Worm (Caenorhabditis elegans) whole organism, early embryonic: ENCODE data around the gene F54F7.6.

Experiments
- B0310.2 ChIP-seq: sonication (generic microtip); optimal IDR thresholded peaks from 2 replicates; lab custom pipeline; 2016; ENCODE audit warnings: mild to moderate bottlenecking, missing genetic modification characterization, missing compliant biosample characterization
- F13C5.2 ChIP-seq: sonication (generic microtip); optimal IDR thresholded peaks from 2 replicates; lab custom pipeline; 2017; ENCODE audit warnings: mild to moderate bottlenecking, missing genetic modification characterization, inconsistent platforms, missing compliant biosample characterization
- aly-1 ChIP-seq: sonication (generic microtip); optimal IDR thresholded peaks from 2 replicates; lab custom pipeline; 2016; ENCODE audit warnings: missing genetic modification characterization, missing compliant biosample characterization
- ama-1 ChIP-seq: fragments of 150-350 bp; optimal IDR thresholded peaks from 2 replicates; lab custom pipeline; 2014
- ceh-13 ChIP-seq: fragments of 200-800 bp; sonication (Bioruptor generic); optimal IDR thresholded peaks from 2 replicates; lab custom pipeline; 2018; ENCODE audit warnings: mild to moderate bottlenecking, missing genetic modification characterization, missing compliant biosample characterization
- ceh-36 ChIP-seq: sonication (generic microtip); optimal IDR thresholded peaks from 2 replicates; lab custom pipeline; 2016; ENCODE audit warnings: missing genetic modification characterization, inconsistent platforms, missing compliant biosample characterization
- ets-7 ChIP-seq: sonication (generic microtip); optimal IDR thresholded peaks from 2 replicates; lab custom pipeline; 2016; ENCODE audit warnings: missing genotype, missing genetic modification characterization, missing compliant biosample characterization
- flt-1 ChIP-seq: fragments of 200-800 bp; sonication (Bioruptor generic); IDR thresholded peaks from 2 replicates; pipeline ENCODE4 v1.3.6; 2022; ENCODE audit warnings: missing genetic modification characterization, missing compliant biosample characterization
- hmbx-1 ChIP-seq: sonication (generic microtip); optimal IDR thresholded peaks from 2 replicates; lab custom pipeline; 2016; ENCODE audit warnings: mild to moderate bottlenecking, missing genetic modification characterization, missing compliant biosample characterization
- hmg-4 ChIP-seq: fragments of 200-800 bp; sonication (Bioruptor generic); optimal IDR thresholded peaks from 2 replicates; lab custom pipeline; 2018; ENCODE audit warnings: mild to moderate bottlenecking, missing genetic modification characterization, missing compliant biosample characterization
- hnd-1 ChIP-seq: sonication (generic microtip); optimal IDR thresholded peaks from 2 replicates; lab custom pipeline; 2016; ENCODE audit warnings: missing genetic modification characterization, missing compliant biosample characterization
- pes-1 ChIP-seq: fragments of 200-800 bp; sonication (Bioruptor generic); IDR thresholded peaks from 2 replicates; pipeline ENCODE4 v1.3.6; 2022; ENCODE audit warnings: missing genetic modification reagents, missing genetic modification characterization, missing compliant biosample characterization
- scrt-1 ChIP-seq: fragments of 200-800 bp; sonication (Bioruptor generic); IDR thresholded peaks from 2 replicates; pipeline ENCODE4 v1.3.6; 2022; ENCODE audit warnings: missing genetic modification characterization, missing compliant biosample characterization
- sea-1 ChIP-seq: fragments of 200-800 bp; sonication (Bioruptor generic); conservative IDR thresholded peaks from 2 replicates; pipeline ENCODE4 v1.3.6; 2022; ENCODE audit warnings: missing genetic modification characterization, missing compliant biosample characterization
- tbx-11 ChIP-seq: fragments of 200-800 bp; sonication (Bioruptor generic); IDR thresholded peaks from 2 replicates; pipeline ENCODE4 v1.3.6; 2022; ENCODE audit warnings: missing genetic modification characterization, missing compliant biosample characterization
- tbx-37 ChIP-seq: fragments of 200-800 bp; sonication (Bioruptor generic); conservative IDR thresholded peaks from 2 replicates; pipeline ENCODE4 v1.3.6; 2022; ENCODE audit warnings: missing genetic modification reagents, missing genetic modification characterization, missing compliant biosample characterization
- tra-4 ChIP-seq: sonication (generic microtip); optimal IDR thresholded peaks from 2 replicates; lab custom pipeline; 2017; ENCODE audit warnings: missing genetic modification characterization, missing compliant biosample characterization

F54F7.6 gene

DNA sequence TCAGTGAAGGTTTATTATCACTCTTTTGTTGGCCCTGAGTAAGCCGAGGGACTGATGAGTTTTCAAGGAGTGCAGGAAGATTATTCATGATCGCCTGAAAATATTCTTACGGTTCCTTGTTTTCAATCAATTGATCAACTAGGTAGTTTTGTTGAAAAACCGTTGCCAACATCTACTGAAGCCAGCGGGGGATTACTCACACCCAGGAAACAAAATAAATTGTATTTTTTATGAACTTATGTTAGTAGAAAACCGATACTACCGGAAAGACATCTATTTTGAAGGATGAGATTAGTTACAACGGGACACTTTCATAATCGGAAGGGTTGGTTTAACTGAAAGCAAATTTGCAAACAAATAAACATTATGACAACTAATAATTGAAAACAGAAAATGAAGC is 12.9 kb downstream of the F54F7.6 start, which contains the start of gene Y62H9A.2:
Gene Y62H9A.2, minus strand, starts transcription at position 101 of the 400 bp plus-strand sequence.
- TF ChIP-seq hmg-4 (no peak), F13C5.2 (tag; lab: Kevin White, UChicago) (no peak), aly-1 (tag; lab: Kevin White, UChicago) (no peak), ama-1 (no peak), tbx-11 (no peak), ceh-36 (no peak), ceh-13 (GFP tag; lab: Kevin White, UChicago) (no peak), hnd-1 (tag; lab: Kevin White, UChicago) (no peak)

DNA sequence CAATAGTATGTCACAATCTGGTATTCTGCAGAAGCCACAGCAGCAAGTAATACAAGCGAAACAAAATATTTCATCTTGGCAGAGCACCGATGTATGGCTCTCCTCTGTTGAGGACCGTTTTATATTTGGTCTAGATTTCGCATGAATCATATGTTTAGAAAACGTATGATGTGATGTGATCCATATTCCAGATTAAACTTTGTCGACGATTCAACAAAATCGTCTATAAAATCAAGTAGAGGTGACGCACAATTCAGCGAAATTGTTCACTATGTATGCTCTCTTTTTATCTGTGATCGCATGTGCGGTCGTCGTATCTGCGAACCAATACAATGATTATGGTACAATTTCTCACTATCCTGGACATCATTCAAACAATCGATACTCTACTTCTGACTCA is 14.7 kb downstream of the F54F7.6 start, which contains the start of the genes Y62H9A.3 and Y62H9A.4:
Gene Y62H9A.3, minus strand, starts transcription at position 101 of the 400 bp plus-strand sequence.
Gene Y62H9A.4, plus strand, starts transcription at position 256 of the 400 bp plus-strand sequence.
- no peak for TF ChIP-seq sea-1 (GFP tag; lab: Robert Waterston, UW)

DNA sequence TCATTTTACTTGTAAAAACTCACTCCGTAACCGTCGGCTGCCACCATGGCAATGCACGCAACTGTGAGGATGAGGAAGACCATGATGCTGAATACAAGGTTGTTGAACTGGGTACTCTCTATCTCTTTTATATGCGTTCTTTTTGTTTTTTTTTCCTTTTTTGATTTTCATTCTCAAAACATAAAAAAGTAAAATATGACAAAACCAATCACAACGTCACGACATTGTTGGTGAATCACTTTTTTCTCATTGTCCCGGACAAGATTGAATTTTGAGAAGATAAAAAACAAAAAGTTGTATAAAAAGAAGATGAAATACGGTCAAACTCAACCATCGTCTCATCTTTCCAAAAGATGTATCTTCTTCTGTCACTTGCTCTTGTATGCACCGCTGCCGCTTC is 17.6 kb downstream of the F54F7.6 start, which contains the start of the genes Y62H9A.5 and ule-5:
Gene Y62H9A.5, minus strand, starts transcription at position 101 of the 400 bp plus-strand sequence.
Gene ule-5, plus strand, starts transcription at position 328 of the 400 bp plus-strand sequence.
- TF ChIP-seq scrt-1 (GFP tag; lab: Robert Waterston, UW) (no peak), B0310.2 (tag; lab: Kevin White, UChicago) (no peak), hnd-1 (tag; lab: Kevin White, UChicago) (no peak), ama-1 (no peak), ceh-13 (GFP tag; lab: Kevin White, UChicago) (no peak), ceh-36 (no peak), F13C5.2 (tag; lab: Kevin White, UChicago) (no peak), aly-1 (tag; lab: Kevin White, UChicago) (no peak), sea-1 (GFP tag; lab: Robert Waterston, UW) (no peak), tbx-37 (GFP tag; lab: Robert Waterston, UW) (no peak), flt-1 (GFP tag; lab: Robert Waterston, UW) (no peak), hmg-4 (no peak), hmbx-1 (no peak), ets-7 (no peak), pes-1 (GFP tag; lab: Robert Waterston, UW) (no peak), tra-4 (no peak), tbx-11 (no peak)

DNA sequence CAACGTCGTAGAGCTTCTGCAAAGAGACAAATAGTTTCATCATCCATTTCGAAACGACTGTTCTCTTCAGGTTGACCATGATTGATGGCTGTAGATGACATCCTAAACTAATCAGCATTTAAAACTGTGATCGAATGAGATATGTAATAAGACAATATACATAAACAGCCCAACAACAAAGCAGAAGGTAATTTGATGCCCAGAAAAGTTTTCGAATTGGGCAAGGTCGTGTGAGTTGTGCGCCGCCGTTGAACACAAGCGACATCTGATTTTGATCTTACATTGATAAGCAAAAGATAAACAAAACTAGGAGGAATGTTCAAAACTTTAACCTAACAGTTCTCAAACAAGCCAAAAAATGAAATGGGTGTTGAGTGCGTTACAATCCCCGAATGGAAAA is 20.4 kb downstream of the F54F7.6 start, which contains the start of gene Y62H9A.7:
Gene Y62H9A.7, minus strand, starts transcription at position 101 of the 400 bp plus-strand sequence.
- TF ChIP-seq hmbx-1 (no peak), tra-4 (no peak)

DNA sequence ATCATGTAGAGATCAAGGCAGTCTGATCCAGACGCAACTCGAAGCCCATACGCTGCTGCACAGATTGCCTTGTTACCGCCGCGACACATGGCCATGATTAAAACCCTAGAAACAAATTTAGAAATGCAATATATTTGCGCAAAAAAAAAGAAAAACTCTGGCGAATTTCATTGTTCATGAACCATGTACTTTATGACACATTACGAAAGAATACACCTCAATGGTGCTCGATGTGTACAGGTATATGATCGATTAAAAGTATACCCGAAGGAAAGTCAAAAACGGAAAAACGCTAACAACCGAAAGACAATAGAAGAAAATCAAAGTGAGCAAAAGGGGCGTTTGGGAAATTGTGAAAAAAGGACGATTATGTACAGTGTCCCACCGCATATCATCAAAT is 27.1 kb downstream of the F54F7.6 start, which contains the start of gene Y62H9A.8:
Gene Y62H9A.8, minus strand, starts transcription at position 101 of the 400 bp plus-strand sequence.
- no peak for TF ChIP-seq tbx-11
- TF ChIP-seq B0310.2 (tag; lab: Kevin White, UChicago), result no peak
- no peak for TF ChIP-seq tra-4

DNA sequence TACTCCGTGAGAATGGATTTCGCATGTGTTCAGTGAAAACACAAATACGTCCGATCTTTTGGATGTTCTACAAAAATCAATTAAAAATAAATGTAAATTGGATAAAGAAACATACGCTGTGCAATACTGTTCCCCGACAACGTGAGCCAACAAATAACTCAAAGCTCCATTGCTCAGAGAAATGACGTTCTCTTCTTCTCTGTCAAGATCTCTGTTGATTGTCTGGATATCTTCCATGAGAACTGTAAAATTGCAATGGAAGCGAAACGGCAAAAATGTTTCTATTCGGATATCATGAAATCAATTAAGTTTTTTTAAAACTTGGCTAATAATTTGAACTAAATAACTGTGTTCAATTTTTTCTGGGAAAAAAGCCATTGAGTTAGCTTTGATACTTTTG is 31.5 kb downstream of the F54F7.6 start:
- TF ChIP-seq tbx-37 (GFP tag; lab: Robert Waterston, UW), result no peak
- TF ChIP-seq B0310.2 (tag; lab: Kevin White, UChicago), result no peak
- no peak for TF ChIP-seq hmg-4
- no peak for TF ChIP-seq hmbx-1
- no peak for TF ChIP-seq pes-1 (GFP tag; lab: Robert Waterston, UW)
- no peak for TF ChIP-seq ceh-13 (GFP tag; lab: Kevin White, UChicago)
- TF ChIP-seq ceh-36, result no peak

DNA sequence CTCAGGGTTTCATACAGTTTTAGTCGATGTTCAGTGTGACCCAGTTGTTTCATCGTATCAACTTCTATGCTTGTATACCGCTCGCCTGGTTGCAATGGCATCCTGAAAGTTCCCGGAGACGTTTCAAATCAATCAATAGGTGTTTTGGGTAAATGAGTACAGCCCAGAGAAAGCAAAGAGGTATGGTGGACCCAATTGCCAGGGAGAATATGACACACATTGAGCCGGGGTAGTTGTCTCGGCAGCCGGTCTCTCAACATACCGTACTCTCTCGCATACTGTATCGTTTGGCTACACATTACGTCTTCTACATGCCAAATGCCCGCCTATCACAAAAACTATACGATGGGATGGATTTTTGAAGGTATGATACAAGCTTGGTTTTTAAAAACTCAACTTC is 32.9 kb downstream of the F54F7.6 start, which contains the start of gene Y62H9A.9:
Gene Y62H9A.9, minus strand, starts transcription at position 101 of the 400 bp plus-strand sequence.
- TF ChIP-seq flt-1 (GFP tag; lab: Robert Waterston, UW) (no peak), ets-7 (no peak), hmg-4 (no peak), tra-4 (no peak), ceh-36 (no peak), hnd-1 (tag; lab: Kevin White, UChicago) (no peak), sea-1 (GFP tag; lab: Robert Waterston, UW) (no peak), hmbx-1 (no peak), scrt-1 (GFP tag; lab: Robert Waterston, UW) (no peak), F13C5.2 (tag; lab: Kevin White, UChicago) (no peak), B0310.2 (tag; lab: Kevin White, UChicago) (no peak), tbx-37 (GFP tag; lab: Robert Waterston, UW) (no peak), ama-1 (no peak), tbx-11 (no peak), ceh-13 (GFP tag; lab: Kevin White, UChicago) (no peak), pes-1 (GFP tag; lab: Robert Waterston, UW) (no peak), aly-1 (tag; lab: Kevin White, UChicago) (no peak)

DNA sequence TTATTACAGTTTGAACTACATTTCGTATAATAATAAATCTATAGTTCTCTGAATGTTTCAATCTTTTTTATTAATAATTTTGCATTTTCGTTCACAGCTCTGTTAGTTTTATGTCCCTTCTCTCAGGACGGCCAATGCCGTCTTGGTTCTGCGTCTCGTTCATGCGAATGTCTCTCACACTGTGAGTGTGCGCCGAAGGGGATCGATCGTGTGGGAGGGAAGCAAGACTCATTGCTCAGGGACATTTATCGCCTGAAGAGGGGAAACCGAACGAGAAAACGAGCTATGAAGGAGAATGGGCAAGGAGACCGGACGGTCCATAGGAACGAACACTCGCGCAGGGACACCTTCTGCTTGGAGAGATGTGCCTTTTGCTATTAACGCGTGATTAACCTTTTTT is 33.8 kb downstream of the F54F7.6 start:
- TF ChIP-seq flt-1 (GFP tag; lab: Robert Waterston, UW) (no peak), sea-1 (GFP tag; lab: Robert Waterston, UW) (no peak), ama-1 (no peak), hmbx-1 (no peak), B0310.2 (tag; lab: Kevin White, UChicago) (no peak), F13C5.2 (tag; lab: Kevin White, UChicago) (no peak), hmg-4 (no peak), hnd-1 (tag; lab: Kevin White, UChicago) (no peak), ceh-13 (GFP tag; lab: Kevin White, UChicago) (no peak), aly-1 (tag; lab: Kevin White, UChicago) (no peak), tbx-11 (no peak), ets-7 (no peak), pes-1 (GFP tag; lab: Robert Waterston, UW) (no peak), tbx-37 (GFP tag; lab: Robert Waterston, UW) (no peak), ceh-36 (no peak), tra-4 (no peak)
